Worm (Caenorhabditis elegans) whole organism, L4 larva: ENCODE results near the gene ZC190.6.

Experiments
- lin-39 ChIP-seq: fragments of 150-350 bp; optimal IDR thresholded peaks from 2 replicates; lab custom pipeline; 2014; ENCODE audit warnings: missing biosample characterization, missing genetic modification reagents, missing genetic modification characterization
- skn-1 ChIP-seq: fragments of 150-350 bp; optimal IDR thresholded peaks from 2 replicates; lab custom pipeline; 2014; ENCODE audit warnings: missing biosample characterization, missing genetic modification characterization

DNA sequence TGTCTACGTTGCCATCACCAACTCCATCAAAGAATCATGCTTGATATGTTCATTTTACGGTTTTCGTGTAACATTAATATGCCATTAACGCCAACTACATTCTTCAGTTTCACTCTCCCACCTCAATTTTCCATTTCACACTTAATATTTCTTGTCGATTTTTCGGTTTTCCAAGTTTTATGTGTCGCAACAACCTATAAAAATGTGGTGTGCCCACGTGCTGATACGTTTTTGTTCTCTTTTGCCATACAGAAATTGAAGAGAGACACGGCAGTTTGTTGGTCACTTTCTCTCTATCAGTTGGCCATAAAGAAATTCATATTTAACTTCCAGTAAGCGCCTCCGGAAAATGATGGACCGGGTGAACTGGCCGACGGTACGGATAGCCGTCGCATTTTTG is 5.6 kb upstream of the ZC190.6 start, which contains the start of gene cln-3.3:
- TF ChIP-seq skn-1 (tag; lab: Kevin White, UChicago) (no peak), lin-39 (tag; lab: Kevin White, UChicago) (no peak)
